Worm (Caenorhabditis elegans) whole organism, late embryonic: ENCODE measurements around the gene F53A9.1.

Source experiments
- C08G9.2 ChIP-seq: sonication (generic microtip); optimal IDR thresholded peaks from 2 replicates; lab custom pipeline; 2016; ENCODE audit warnings: mild to moderate bottlenecking, missing genetic modification characterization, moderate library complexity, missing compliant biosample characterization
- ama-1 ChIP-seq: fragments of 150-350 bp; optimal IDR thresholded peaks from 2 replicates; lab custom pipeline; 2014
- ceh-30 ChIP-seq: fragments of 150-350 bp; optimal IDR thresholded peaks from 2 replicates; lab custom pipeline; 2014; ENCODE audit warnings: missing biosample characterization, missing genetic modification characterization
- nhr-11 ChIP-seq: fragments of 150-350 bp; optimal IDR thresholded peaks from 2 replicates; lab custom pipeline; 2014; ENCODE audit warnings: missing biosample characterization, missing genetic modification characterization
- nhr-232 ChIP-seq: sonication (generic microtip); optimal IDR thresholded peaks from 2 replicates; lab custom pipeline; 2016; ENCODE audit warnings: missing genetic modification characterization, missing compliant biosample characterization
- pha-4 ChIP-seq: fragments of 150-350 bp; optimal IDR thresholded peaks from 2 replicates; lab custom pipeline; 2018; ENCODE audit warnings: missing biosample characterization, missing genetic modification reagents, missing genetic modification characterization
- pqm-1 ChIP-seq: sonication (generic microtip); optimal IDR thresholded peaks from 2 replicates; lab custom pipeline; 2016; ENCODE audit warnings: missing genetic modification characterization, missing compliant biosample characterization

DNA sequence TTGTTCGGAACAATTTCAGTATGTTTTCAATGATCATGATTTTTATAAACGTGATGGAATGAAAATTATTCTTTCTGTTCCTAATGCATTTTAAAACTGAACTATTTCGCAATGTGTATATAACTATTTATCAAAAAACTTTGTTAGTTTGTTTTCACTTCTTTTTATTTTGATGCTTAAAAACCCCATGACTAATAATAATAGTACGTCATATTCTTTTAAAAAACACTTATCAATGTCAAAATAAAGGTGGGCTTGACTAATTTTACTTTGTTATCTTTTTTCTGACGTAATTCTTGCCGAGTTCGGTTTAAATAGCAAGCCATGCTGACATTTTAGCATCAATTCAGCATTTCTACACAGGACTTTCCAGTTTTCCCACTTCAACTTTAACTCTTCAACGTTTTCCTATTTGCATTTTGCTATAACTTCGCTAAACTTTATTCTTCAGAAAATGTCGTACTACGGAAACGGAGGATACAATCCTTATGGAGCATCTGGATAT lies at the start of gene F53A9.1:
- TF ChIP-seq ceh-30 (tag; lab: Kevin White, UChicago): no peak
- no peak for TF ChIP-seq pha-4 (tag; lab: Kevin White, UChicago)
- no peak for TF ChIP-seq ama-1
- TF ChIP-seq C08G9.2 (tag; lab: Kevin White, UChicago): no peak
- TF ChIP-seq nhr-232: no peak
- TF ChIP-seq pqm-1 (tag; lab: Kevin White, UChicago): no peak
- no peak for TF ChIP-seq nhr-11 (tag; lab: Kevin White, UChicago)
